Fruit fly (Drosophila melanogaster): ENCODE measurements around the gene Cpr76Ba.

Cpr76Ba gene

dm6 chr3L:19512672-19513071, 5.5 kb downstream of the Cpr76Ba start:
- no peak for TF ChIP-seq HmgD (GFP tag; optimal IDR thresholded peaks at IDR 0.05)
- TF ChIP-seq Doc2 (GFP tag; IDR thresholded peaks at IDR 0.05): no peak
- 0 out of 2 replicates have a peak, but pooled peaks have one; percentile 32 for TF ChIP-seq Rfx (GFP tag; IDR thresholded peaks at IDR 0.05)
- no peak for TF ChIP-seq kah (GFP tag; optimal IDR thresholded peaks at IDR 0.05)
- no peak for TF ChIP-seq NK7.1 (GFP tag; optimal IDR thresholded peaks at IDR 0.05)
- TF ChIP-seq slbo (GFP tag; IDR thresholded peaks at IDR 0.05): peak; percentile 26; the same call in 1 of the 2 replicates
- TF ChIP-seq CG12236 (GFP tag; optimal IDR thresholded peaks at IDR 0.05): no peak
- TF ChIP-seq dysf (GFP tag; IDR thresholded peaks at IDR 0.05): 0 out of 3 replicates have a peak, but pooled peaks have one; percentile 19
- 0 out of 3 replicates have a peak, but pooled peaks have one; percentile 10 for TF ChIP-seq ase (GFP tag; IDR thresholded peaks at IDR 0.05)
- TF ChIP-seq Dip3 (GFP tag; optimal IDR thresholded peaks at IDR 0.05): no peak
- TF ChIP-seq CG8290 (GFP tag; optimal IDR thresholded peaks at IDR 0.05): no peak
- peak in 1 of 2 experiments; percentile 37 for TF ChIP-seq CG8290 (tag; optimal IDR thresholded peaks at IDR 0.05)
- TF ChIP-seq CG42726 (GFP tag; IDR thresholded peaks at IDR 0.05; ENCODE audit: partially characterized antibody): no peak
- TF ChIP-seq CG6683 (GFP tag; optimal IDR thresholded peaks at IDR 0.05): no peak
- TF ChIP-seq trh (GFP tag; optimal IDR thresholded peaks at IDR 0.05): no peak
- no peak for TF ChIP-seq Nf-YC (tag; optimal IDR thresholded peaks at IDR 0.05)
- no peak for TF ChIP-seq CG30431 (GFP tag; optimal IDR thresholded peaks at IDR 0.05)
- no peak for TF ChIP-seq z (GFP tag; IDR thresholded peaks at IDR 0.05)
- no peak for TF ChIP-seq hbn (GFP tag; IDR thresholded peaks at IDR 0.05; ENCODE audit: partially characterized antibody)
- TF ChIP-seq Med (GFP tag): peak; percentile 65
- peak; percentile 16 for TF ChIP-seq CG18599 (GFP tag; optimal IDR thresholded peaks at IDR 0.05)
- TF ChIP-seq Ets65A (GFP tag): peak; percentile 64
- no peak for TF ChIP-seq CG30403 (GFP tag; optimal IDR thresholded peaks at IDR 0.05)
- TF ChIP-seq sr (GFP tag; IDR thresholded peaks at IDR 0.05): no peak
- TF ChIP-seq gsb (GFP tag; IDR thresholded peaks at IDR 0.05): 0 out of 2 replicates have a peak, but pooled peaks have one; percentile 11

- TF ChIP-seq CG12769 (tag; optimal IDR thresholded peaks at IDR 0.05) (peak; percentile 0), Fer1 (GFP tag; optimal IDR thresholded peaks at IDR 0.05) (peak; percentile 29), danr (GFP tag; IDR thresholded peaks at IDR 0.05) (no peak), Mrtf (GFP tag; IDR thresholded peaks at IDR 0.05) (no peak), Atf3 (GFP tag; optimal IDR thresholded peaks at IDR 0.05) (no peak), br (optimal IDR thresholded peaks at IDR 0.05) (no peak), CG12744 (GFP tag; optimal IDR thresholded peaks at IDR 0.05) (no peak), CG4707 (GFP tag; optimal IDR thresholded peaks at IDR 0.05) (no peak), CG12071 (GFP tag; optimal IDR thresholded peaks at IDR 0.05) (peak; percentile 45), vnd (GFP tag; IDR thresholded peaks at IDR 0.05; ENCODE audit: partially characterized antibody) (no peak), crol (GFP tag; IDR thresholded peaks at IDR 0.05) (no peak), CG18599 (GFP tag; optimal IDR thresholded peaks at IDR 0.05) (peak; percentile 64), CG6254 (GFP tag; optimal IDR thresholded peaks at IDR 0.05) (no peak), CG8290 (GFP tag; optimal IDR thresholded peaks at IDR 0.05) (no peak), CG8290 (tag; optimal IDR thresholded peaks at IDR 0.05) (peak in 1 of 2 experiments; percentile 29), gcm (GFP tag; optimal IDR thresholded peaks at IDR 0.05) (no peak), Deaf1 (tag; optimal IDR thresholded peaks at IDR 0.05) (no peak), CG10209 (GFP tag; optimal IDR thresholded peaks at IDR 0.05) (peak; percentile 23), MESR4 (GFP tag; optimal IDR thresholded peaks at IDR 0.05) (no peak), Meics (GFP tag; optimal IDR thresholded peaks at IDR 0.05) (peak; percentile 2), tgo (GFP tag; IDR thresholded peaks at IDR 0.05) (no peak), CG9609 (GFP tag; optimal IDR thresholded peaks at IDR 0.05) (no peak), CG15514 (GFP tag; optimal IDR thresholded peaks at IDR 0.05) (peak; percentile 22), Scr (GFP tag; IDR thresholded peaks at IDR 0.05; ENCODE audit: partially characterized antibody) (no peak), CG3281 (GFP tag; optimal IDR thresholded peaks at IDR 0.05) (peak; percentile 42), trem (tag; optimal IDR thresholded peaks at IDR 0.05) (no peak), CG18262 (tag; optimal IDR thresholded peaks at IDR 0.05) (no peak), gem (tag; optimal IDR thresholded peaks at IDR 0.05) (no peak), lab (GFP tag; optimal IDR thresholded peaks at IDR 0.05) (peak; percentile 70), p53 (GFP tag; optimal IDR thresholded peaks at IDR 0.05) (no peak)
Measured at dm6 chr3L:19504719-19505118, 13.4 kb downstream of the Cpr76Ba start.

All from whole organism, embryonic.